Worm (Caenorhabditis elegans) whole organism, late embryonic: ENCODE results near the gene ZK856.18.

Source experiments
- C08G9.2 ChIP-seq: sonication (generic microtip); optimal IDR thresholded peaks from 2 replicates; lab custom pipeline; 2016; ENCODE audit warnings: mild to moderate bottlenecking, missing genetic modification characterization, moderate library complexity, missing compliant biosample characterization
- C38D4.7 ChIP-seq: fragments of 200-800 bp; sonication (Bioruptor generic); optimal IDR thresholded peaks from 2 replicates; lab custom pipeline; 2018; ENCODE audit warnings: mild to moderate bottlenecking, missing genetic modification characterization, moderate library complexity, missing compliant biosample characterization
- ceh-18 ChIP-seq: sonication (generic microtip); optimal IDR thresholded peaks from 2 replicates; lab custom pipeline; 2016; ENCODE audit warnings: missing genetic modification characterization, missing compliant biosample characterization
- ceh-2 ChIP-seq: sonication (generic microtip); optimal IDR thresholded peaks from 2 replicates; lab custom pipeline; 2016; ENCODE audit warnings: missing genotype, missing genetic modification characterization, missing compliant biosample characterization
- ceh-34 ChIP-seq: sonication (generic microtip); optimal IDR thresholded peaks from 2 replicates; lab custom pipeline; 2016; ENCODE audit warnings: mild to moderate bottlenecking, missing genetic modification characterization, missing compliant biosample characterization
- ceh-6 ChIP-seq: fragments of 200-800 bp; sonication (Bioruptor generic); optimal IDR thresholded peaks from 2 replicates; lab custom pipeline; 2018; ENCODE audit warnings: mild to moderate bottlenecking, missing genetic modification characterization, missing compliant biosample characterization
- che-1 ChIP-seq: sonication (generic microtip); optimal IDR thresholded peaks from 2 replicates; lab custom pipeline; 2016; ENCODE audit warnings: mild to moderate bottlenecking, missing genetic modification characterization, missing compliant biosample characterization
- eyg-1 ChIP-seq: sonication (generic microtip); optimal IDR thresholded peaks from 2 replicates; lab custom pipeline; 2016; ENCODE audit warnings: missing genotype, missing genetic modification characterization, missing compliant biosample characterization
- gmeb-2 ChIP-seq: sonication (generic microtip); optimal IDR thresholded peaks from 2 replicates; lab custom pipeline; 2016; ENCODE audit warnings: missing genetic modification characterization, inconsistent platforms, missing compliant biosample characterization
- hlh-13 ChIP-seq: fragments of 200-800 bp; sonication (Bioruptor generic); optimal IDR thresholded peaks from 2 replicates; lab custom pipeline; 2018; ENCODE audit warnings: mild to moderate bottlenecking, missing genetic modification characterization, missing compliant biosample characterization
- hlh-15 ChIP-seq: sonication (generic microtip); optimal IDR thresholded peaks from 2 replicates; lab custom pipeline; 2016; ENCODE audit warnings: missing genetic modification characterization, missing compliant biosample characterization
- hlh-6 ChIP-seq: sonication (generic microtip); optimal IDR thresholded peaks from 2 replicates; lab custom pipeline; 2016; ENCODE audit warnings: missing genotype, missing genetic modification characterization, missing compliant biosample characterization
- lim-6 ChIP-seq: sonication (generic microtip); optimal IDR thresholded peaks from 2 replicates; lab custom pipeline; 2016; ENCODE audit warnings: missing genetic modification characterization, missing compliant biosample characterization
- mec-3 ChIP-seq: sonication (generic microtip); optimal IDR thresholded peaks from 2 replicates; lab custom pipeline; 2016; ENCODE audit warnings: borderline replicate concordance, missing genetic modification characterization, missing compliant biosample characterization
- odd-2 ChIP-seq: sonication (generic microtip); optimal IDR thresholded peaks from 2 replicates; lab custom pipeline; 2017; ENCODE audit warnings: antibody characterized with exemption, mild to moderate bottlenecking, missing genetic modification characterization, missing compliant biosample characterization
- pat-9 ChIP-seq: fragments of 200-800 bp; sonication (Bioruptor generic); optimal IDR thresholded peaks from 2 replicates; lab custom pipeline; 2018; ENCODE audit warnings: mild to moderate bottlenecking, missing genetic modification characterization, moderate library complexity, missing compliant biosample characterization
- pha-4 ChIP-seq: fragments of 150-350 bp; optimal IDR thresholded peaks from 2 replicates; lab custom pipeline; 2018; ENCODE audit warnings: missing biosample characterization, missing genetic modification reagents, missing genetic modification characterization
- pqm-1 ChIP-seq: sonication (generic microtip); optimal IDR thresholded peaks from 2 replicates; lab custom pipeline; 2016; ENCODE audit warnings: missing genetic modification characterization, missing compliant biosample characterization
- pros-1 ChIP-seq: fragments of 150-350 bp; optimal IDR thresholded peaks from 2 replicates; lab custom pipeline; 2014; ENCODE audit warnings: missing biosample characterization, missing genetic modification reagents, missing genetic modification characterization
- sox-2 ChIP-seq: fragments of 200-800 bp; sonication (Bioruptor generic); IDR thresholded peaks from 2 replicates; pipeline ENCODE4 v1.3.6; 2022; ENCODE audit warnings: missing genetic modification reagents, missing genetic modification characterization, missing compliant biosample characterization
- zip-5 ChIP-seq: sonication (generic microtip); optimal IDR thresholded peaks from 2 replicates; lab custom pipeline; 2016; ENCODE audit warnings: missing genetic modification characterization, missing compliant biosample characterization

ZK856.18 gene

ce11 chrV:10148352-10148751 is 37.5 kb downstream of the ZK856.18 start, which contains the start of gene srsx-26:
srsx-26 (plus strand) TSS chrV:10148652.
- TF ChIP-seq C08G9.2 (no peak), pat-9 (no peak), zip-5 (tag; lab: Kevin White, UChicago) (no peak), eyg-1 (no peak), hlh-6 (tag; lab: Kevin White, UChicago) (no peak)

DNA sequence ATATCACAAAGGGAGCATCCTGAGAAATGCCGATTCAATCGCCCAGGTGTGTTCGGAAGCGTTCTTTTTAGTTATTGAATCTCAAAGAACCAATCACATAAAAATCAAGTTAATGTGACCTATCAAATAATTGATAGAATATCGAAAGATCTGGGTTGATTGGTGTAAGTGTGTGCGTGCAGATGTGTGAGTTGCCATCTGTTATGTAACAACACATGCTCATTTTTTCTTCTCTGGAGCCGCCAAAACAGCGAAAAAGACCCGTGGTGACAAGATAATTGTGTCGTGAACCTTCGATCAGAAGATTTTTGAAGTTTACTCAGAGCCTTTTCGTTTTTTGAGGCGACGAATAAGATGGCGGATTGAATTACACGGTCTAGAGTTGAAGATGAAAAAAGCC is 39.0 kb downstream of the ZK856.18 start:
- TF ChIP-seq sox-2 (GFP tag; lab: Robert Waterston, UW) (no peak), ceh-6 (GFP tag; lab: Kevin White, UChicago) (no peak), ceh-18 (tag; lab: Kevin White, UChicago) (peak; percentile 60)

DNA sequence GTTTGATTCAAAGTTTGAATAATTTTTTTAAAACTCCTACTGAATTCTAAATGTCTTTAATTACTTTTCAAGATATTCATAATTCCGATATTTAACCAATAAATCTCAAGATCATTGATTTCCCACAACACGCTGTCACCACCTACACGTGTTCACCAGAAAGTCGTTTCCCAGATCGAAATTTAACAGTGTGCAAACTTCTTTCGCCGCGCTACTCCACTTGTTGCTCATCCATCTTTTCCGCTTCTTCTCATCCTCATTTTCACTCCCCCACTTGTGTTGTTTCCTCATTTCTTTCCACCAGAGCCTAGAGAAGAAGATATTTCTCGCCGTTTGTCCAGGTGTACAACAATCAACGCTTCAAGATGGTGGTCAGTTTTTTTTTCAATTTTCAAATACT is 40.2 kb downstream of the ZK856.18 start, which contains the start of gene C51E3.9:
Gene C51E3.9, plus strand, starts transcription at position 301 of the 400 bp plus-strand sequence.
- TF ChIP-seq ceh-2 (tag; lab: Kevin White, UChicago) (no peak), hlh-15 (tag; lab: Kevin White, UChicago) (no peak), pat-9 (no peak), ceh-34 (tag; lab: Kevin White, UChicago) (no peak), pros-1 (tag; lab: Kevin White, UChicago) (no peak), eyg-1 (no peak), C38D4.7 (GFP tag; lab: Kevin White, UChicago) (no peak), lim-6 (tag; lab: Kevin White, UChicago) (no peak), hlh-13 (GFP tag; lab: Kevin White, UChicago) (no peak), mec-3 (tag; lab: Kevin White, UChicago) (no peak), pha-4 (tag; lab: Kevin White, UChicago) (no peak), pqm-1 (tag; lab: Kevin White, UChicago) (no peak), gmeb-2 (tag; lab: Kevin White, UChicago) (no peak), odd-2 (tag; lab: Kevin White, UChicago) (no peak), che-1 (tag; lab: Kevin White, UChicago) (no peak)
